Fruit fly (Drosophila melanogaster) whole organism, embryonic: ENCODE measurements around the gene HUWE1.

Experiments
- CG11085 ChIP-seq: fragments of 200-800 bp; sonication (Bioruptor generic); IDR thresholded peaks from 2 replicates; pipeline ENCODE4 v1.3.6; 2022; ENCODE audit warnings: missing biosample characterization, missing genetic modification characterization
- CG11398 ChIP-seq: fragments of 200-800 bp; sonication (Bioruptor generic); optimal IDR thresholded peaks from 2 replicates; lab custom pipeline; 2016; ENCODE audit warnings: missing biosample characterization, missing genetic modification characterization
- CG13424 ChIP-seq: fragments of 200-800 bp; sonication (Bioruptor generic); optimal IDR thresholded peaks from 2 replicates; lab custom pipeline; 2019; ENCODE audit warnings: missing biosample characterization, mild to moderate bottlenecking, missing genetic modification characterization, moderate library complexity
- CG15601 ChIP-seq: fragments of 200-800 bp; sonication (Bioruptor generic); optimal IDR thresholded peaks from 3 replicates; lab custom pipeline; 2019; ENCODE audit warnings: missing biosample characterization, mild to moderate bottlenecking, missing genetic modification characterization, moderate library complexity
- CG15696 ChIP-seq: fragments of 200-800 bp; sonication (Bioruptor generic); optimal IDR thresholded peaks from 2 replicates; lab custom pipeline; 2019; ENCODE audit warnings: missing biosample characterization, mild to moderate bottlenecking, missing genetic modification characterization, moderate library complexity
- CG16815 ChIP-seq: fragments of 200-800 bp; sonication (Bioruptor generic); optimal IDR thresholded peaks from 3 replicates; lab custom pipeline; 2017; ENCODE audit warnings: missing biosample characterization, mild to moderate bottlenecking, missing genetic modification characterization
- CG34376 ChIP-seq: fragments of 200-800 bp; sonication (Bioruptor generic); optimal IDR thresholded peaks from 2 replicates; lab custom pipeline; 2018; ENCODE audit warnings: missing biosample characterization, mild to moderate bottlenecking, missing genetic modification characterization
- CG3995 ChIP-seq: fragments of 200-800 bp; sonication (Bioruptor generic); optimal IDR thresholded peaks from 3 replicates; lab custom pipeline; 2016; ENCODE audit warnings: missing biosample characterization, missing genetic modification characterization
- CG4424 ChIP-seq: fragments of 200-800 bp; sonication (Bioruptor generic); optimal IDR thresholded peaks from 3 replicates; lab custom pipeline; 2016; ENCODE audit warnings: missing biosample characterization, missing genetic modification characterization
- CG4707 ChIP-seq: fragments of 200-800 bp; sonication (Bioruptor generic); optimal IDR thresholded peaks from 2 replicates; lab custom pipeline; 2018; ENCODE audit warnings: missing biosample characterization, mild to moderate bottlenecking, missing genetic modification characterization, moderate library complexity
- CG4854 ChIP-seq: fragments of 200-800 bp; sonication (Bioruptor generic); optimal IDR thresholded peaks from 2 replicates; lab custom pipeline; 2016; ENCODE audit warnings: missing biosample characterization, missing genetic modification characterization, inconsistent platforms
- CG5953 ChIP-seq: fragments of 200-800 bp; sonication (Bioruptor generic); IDR thresholded peaks from 2 replicates; pipeline ENCODE4 v1.3.6; 2022; ENCODE audit warnings: missing biosample characterization, missing genetic modification characterization
- CG6689 ChIP-seq: fragments of 200-800 bp; sonication (Bioruptor generic); IDR thresholded peaks from 2 replicates; pipeline ENCODE4 v1.3.6; 2022; ENCODE audit warnings: missing biosample characterization, missing genetic modification characterization
- CG7357 ChIP-seq: fragments of 200-800 bp; sonication (Bioruptor generic); IDR thresholded peaks from 3 replicates; pipeline ENCODE4 v1.3.6; 2022; ENCODE audit warnings: missing biosample characterization, missing genetic modification characterization
- CG8388 ChIP-seq: fragments of 200-800 bp; sonication (Bioruptor generic); optimal IDR thresholded peaks from 2 replicates; lab custom pipeline; 2019; ENCODE audit warnings: missing biosample characterization, mild to moderate bottlenecking, missing genetic modification characterization, moderate library complexity
- CG9727 ChIP-seq: fragments of 200-800 bp; sonication (Bioruptor generic); optimal IDR thresholded peaks from 3 replicates; lab custom pipeline; 2017; ENCODE audit warnings: missing biosample characterization, mild to moderate bottlenecking, missing genetic modification characterization
- CG9932 ChIP-seq: fragments of 200-800 bp; sonication (Bioruptor generic); IDR thresholded peaks from 2 replicates; pipeline ENCODE4 v1.3.6; 2022; ENCODE audit warnings: missing biosample characterization, missing genetic modification characterization
- D19B ChIP-seq: fragments of 200-800 bp; sonication (Bioruptor generic); optimal IDR thresholded peaks from 2 replicates; lab custom pipeline; 2017; ENCODE audit warnings: missing biosample characterization, mild to moderate bottlenecking, missing genetic modification characterization
- Dek ChIP-seq: fragments of 200-800 bp; sonication (Bioruptor generic); optimal IDR thresholded peaks from 3 replicates; lab custom pipeline; 2019; ENCODE audit warnings: missing biosample characterization, mild to moderate bottlenecking, missing genetic modification characterization, moderate library complexity
- Dp ChIP-seq: fragments of 200-800 bp; sonication (Bioruptor generic); optimal IDR thresholded peaks from 2 replicates; lab custom pipeline; 2018; ENCODE audit warnings: missing biosample characterization, mild to moderate bottlenecking, missing genetic modification characterization, moderate library complexity
- Ets97D ChIP-seq: fragments of 200-800 bp; sonication (Bioruptor generic); optimal IDR thresholded peaks from 3 replicates; lab custom pipeline; 2016; ENCODE audit warnings: missing biosample characterization, missing genetic modification characterization
- Gug ChIP-seq: fragments of 200-800 bp; sonication (Bioruptor generic); IDR thresholded peaks from 4 replicates; pipeline ENCODE4 v1.3.6; 2022; ENCODE audit warnings: missing biosample characterization, missing genetic modification characterization
- HLH54F ChIP-seq: fragments of 200-800 bp; sonication (Bioruptor generic); optimal IDR thresholded peaks from 3 replicates; lab custom pipeline; 2016; ENCODE audit warnings: missing biosample characterization, missing genetic modification characterization
- HmgZ ChIP-seq: fragments of 200-800 bp; sonication (Bioruptor generic); optimal IDR thresholded peaks from 2 replicates; lab custom pipeline; 2018; ENCODE audit warnings: missing biosample characterization, mild to moderate bottlenecking, missing genetic modification characterization
- Hmx ChIP-seq: fragments of 200-800 bp; sonication (Bioruptor generic); optimal IDR thresholded peaks from 2 replicates; lab custom pipeline; 2016; ENCODE audit warnings: missing biosample characterization, missing genetic modification characterization
- Lhr ChIP-seq: fragments of 200-800 bp; sonication (Bioruptor generic); optimal IDR thresholded peaks from 3 replicates; lab custom pipeline; 2017; ENCODE audit warnings: mild to moderate bottlenecking, missing biosample characterization, missing genetic modification reagents, missing genetic modification characterization
- Lim3 ChIP-seq: fragments of 200-800 bp; sonication (Bioruptor generic); IDR thresholded peaks from 2 replicates; pipeline ENCODE4 v1.3.6; 2022; ENCODE audit warnings: missing biosample characterization, missing genetic modification characterization
- Myb ChIP-seq: fragments of 200-800 bp; sonication (Bioruptor generic); optimal IDR thresholded peaks from 2 replicates; lab custom pipeline; 2016; ENCODE audit warnings: missing biosample characterization, missing genetic modification characterization
- Oaz ChIP-seq: fragments of 200-800 bp; sonication (Bioruptor generic); IDR thresholded peaks from 2 replicates; pipeline ENCODE4 v1.3.6; 2022; ENCODE audit warnings: missing biosample characterization, missing genetic modification characterization
- Optix ChIP-seq: fragments of 200-800 bp; sonication (Bioruptor generic); IDR thresholded peaks from 3 replicates; pipeline ENCODE4 v1.3.6; 2022; ENCODE audit warnings: missing biosample characterization, missing genetic modification characterization
- Scr ChIP-seq: fragments of 200-800 bp; sonication (Bioruptor generic); IDR thresholded peaks from 2 replicates; pipeline ENCODE4 v1.3.6; 2022; ENCODE audit warnings: missing biosample characterization, missing genetic modification characterization; ENCODE audit not compliant: partially characterized antibody
- Sox100B ChIP-seq: fragments of 200-800 bp; sonication (Bioruptor generic); optimal IDR thresholded peaks from 3 replicates; lab custom pipeline; 2018; ENCODE audit warnings: missing biosample characterization, mild to moderate bottlenecking, missing genetic modification characterization
- Spps ChIP-seq: fragments of 200-800 bp; sonication (Bioruptor generic); optimal IDR thresholded peaks from 2 replicates; lab custom pipeline; 2018; ENCODE audit warnings: missing biosample characterization, mild to moderate bottlenecking, missing genetic modification characterization
- TFAM ChIP-seq: fragments of 200-800 bp; sonication (Bioruptor generic); optimal IDR thresholded peaks from 2 replicates; lab custom pipeline; 2017; ENCODE audit warnings: missing biosample characterization, missing genetic modification characterization, inconsistent platforms
- ab ChIP-seq: fragments of 200-800 bp; sonication (Bioruptor generic); optimal IDR thresholded peaks from 2 replicates; lab custom pipeline; 2016; ENCODE audit warnings: missing biosample characterization, missing genetic modification characterization
- caup ChIP-seq: fragments of 200-800 bp; sonication (Bioruptor generic); optimal IDR thresholded peaks from 3 replicates; lab custom pipeline; 2017; ENCODE audit warnings: missing biosample characterization, mild to moderate bottlenecking, missing genetic modification characterization, moderate library complexity; ENCODE audit not compliant: severe bottlenecking
- crc ChIP-seq: fragments of 200-800 bp; sonication (Bioruptor generic); optimal IDR thresholded peaks from 2 replicates; lab custom pipeline; 2016; ENCODE audit warnings: missing biosample characterization, missing genetic modification characterization
- disco-r ChIP-seq: fragments of 200-800 bp; sonication (Bioruptor generic); optimal IDR thresholded peaks from 2 replicates; lab custom pipeline; 2016; ENCODE audit warnings: missing biosample characterization, missing genetic modification characterization
- dmrt11E ChIP-seq: fragments of 200-800 bp; sonication (Bioruptor generic); optimal IDR thresholded peaks from 3 replicates; lab custom pipeline; 2018; ENCODE audit warnings: missing biosample characterization, mild to moderate bottlenecking, missing genetic modification characterization, moderate library complexity
- dysf ChIP-seq: fragments of 200-800 bp; sonication (Bioruptor generic); IDR thresholded peaks from 3 replicates; pipeline ENCODE4 v1.3.6; 2022; ENCODE audit warnings: missing biosample characterization, missing genetic modification characterization
- eve ChIP-seq, 2 experiments: fragments of >200 bp; optimal IDR thresholded peaks; 2 replicates each; lab custom pipeline; 2017; ENCODE audit warnings: missing biosample characterization in 2 of 2, missing genetic modification characterization in 2 of 2
- hkb ChIP-seq, 2 experiments: fragments of 200-800 bp in 1 of 2; fragments of >200 bp in 1 of 2; sonication (Bioruptor generic) in 1 of 2; IDR thresholded peaks in 1 of 2; optimal IDR thresholded peaks in 1 of 2; 2 replicates each; pipeline versions ENCODE4 v1.3.6 to Lab custom; 2017 to 2022; ENCODE audit warnings: missing biosample characterization in 1 of 2, missing genetic modification characterization in 1 of 2
- inv ChIP-seq: fragments of 200-800 bp; sonication (Bioruptor generic); IDR thresholded peaks from 2 replicates; pipeline ENCODE4 v1.3.6; 2022; ENCODE audit warnings: missing biosample characterization, missing genetic modification characterization; ENCODE audit not compliant: partially characterized antibody
- odd ChIP-seq: fragments of 200-800 bp; sonication (Bioruptor generic); optimal IDR thresholded peaks from 2 replicates; lab custom pipeline; 2017; ENCODE audit warnings: missing biosample characterization, mild to moderate bottlenecking, missing genetic modification characterization
- prd ChIP-seq, 3 experiments: fragments of >200 bp in 2 of 3; fragments of 200-800 bp in 1 of 3; sonication (Bioruptor generic) in 1 of 3; optimal IDR thresholded peaks in 2 of 3; IDR thresholded peaks in 1 of 3; 2 replicates in 2 of 3; 3 replicates in 1 of 3; pipeline versions ENCODE4 v1.3.6 to Lab custom; 2017 to 2022; ENCODE audit warnings: missing biosample characterization in 1 of 3, missing genetic modification characterization in 1 of 3
- row ChIP-seq: fragments of 200-800 bp; sonication (Bioruptor generic); IDR thresholded peaks from 3 replicates; pipeline ENCODE4 v1.3.6; 2022; ENCODE audit warnings: missing biosample characterization, missing genetic modification characterization
- sisA ChIP-seq: fragments of 200-800 bp; sonication (Bioruptor generic); IDR thresholded peaks from 2 replicates; pipeline ENCODE4 v1.3.6; 2022; ENCODE audit warnings: missing biosample characterization, missing genetic modification characterization
- trh ChIP-seq: fragments of 200-800 bp; sonication (Bioruptor generic); optimal IDR thresholded peaks from 2 replicates; lab custom pipeline; 2016; ENCODE audit warnings: missing biosample characterization, missing genetic modification characterization
- unpg ChIP-seq: fragments of 200-800 bp; sonication (Bioruptor generic); optimal IDR thresholded peaks from 3 replicates; lab custom pipeline; 2018; ENCODE audit warnings: missing biosample characterization, mild to moderate bottlenecking, missing genetic modification characterization, moderate library complexity
- yki ChIP-seq: fragments of >200 bp; optimal IDR thresholded peaks from 3 replicates; lab custom pipeline; 2018
- zen ChIP-seq: fragments of 200-800 bp; sonication (Bioruptor generic); optimal IDR thresholded peaks from 3 replicates; lab custom pipeline; 2018; ENCODE audit warnings: missing biosample characterization, mild to moderate bottlenecking, missing genetic modification characterization, moderate library complexity

Gene HUWE1

dm6 chrX:15674337-15674736, 38.1 kb upstream of the HUWE1 start:
- TF ChIP-seq zen (tag; lab: Kevin White, UChicago): peak; percentile 49
- TF ChIP-seq yki (lab: Kevin White, UChicago): no peak
- peak; percentile 33 for TF ChIP-seq dmrt11E
- TF ChIP-seq crc (GFP tag; lab: Kevin White, UChicago): no peak
- no peak for TF ChIP-seq CG7357 (GFP tag; lab: Robert Waterston, UW)
- TF ChIP-seq sisA (GFP tag; lab: Robert Waterston, UW): no peak
- no peak for TF ChIP-seq odd (GFP tag; lab: Kevin White, UChicago)
- TF ChIP-seq CG11398 (GFP tag; lab: Kevin White, UChicago): no peak
- no peak for TF ChIP-seq CG34376 (GFP tag; lab: Kevin White, UChicago)
- no peak for TF ChIP-seq ab (GFP tag; lab: Kevin White, UChicago)
- TF ChIP-seq disco-r (GFP tag; lab: Kevin White, UChicago): no peak
- TF ChIP-seq CG4424 (GFP tag; lab: Kevin White, UChicago): no peak
- peak; percentile 54 for TF ChIP-seq CG15696 (tag; lab: Kevin White, UChicago)
- TF ChIP-seq Gug: no peak
- no peak for TF ChIP-seq Myb (GFP tag; lab: Kevin White, UChicago)
- no peak for TF ChIP-seq Lim3 (GFP tag; lab: Robert Waterston, UW)
- TF ChIP-seq TFAM (GFP tag; lab: Kevin White, UChicago): no peak
- no peak for TF ChIP-seq Hmx (GFP tag; lab: Kevin White, UChicago)
- TF ChIP-seq CG3995 (GFP tag; lab: Kevin White, UChicago): no peak
- no peak for TF ChIP-seq CG5953 (GFP tag; lab: Robert Waterston, UW)
- TF ChIP-seq eve (GFP tag; optimal IDR thresholded peaks at IDR 0.05; lab: Kevin White, UChicago): no peak
- TF ChIP-seq Ets97D (GFP tag; lab: Kevin White, UChicago): no peak
- no peak for TF ChIP-seq Dp (GFP tag; lab: Kevin White, UChicago)
- no peak for TF ChIP-seq Dek
- no peak for TF ChIP-seq HmgZ (tag; lab: Kevin White, UChicago)
- TF ChIP-seq row: 0 out of 3 replicates have a peak, but pooled peaks have one; percentile 13
- TF ChIP-seq HLH54F (GFP tag; lab: Kevin White, UChicago): no peak
- TF ChIP-seq CG16815 (GFP tag; lab: Kevin White, UChicago): no peak
- TF ChIP-seq Lhr: no peak
- TF ChIP-seq CG4707 (GFP tag; lab: Kevin White, UChicago): no peak
- no peak for TF ChIP-seq unpg
- no peak for TF ChIP-seq prd (optimal IDR thresholded peaks at IDR 0.05; lab: Kevin White, UChicago)
- TF ChIP-seq prd (GFP tag; IDR thresholded peaks at IDR 0.05; lab: Robert Waterston, UW): peak; percentile 48; the same call in 2 of the 3 replicates
- no peak for TF ChIP-seq CG6689
- TF ChIP-seq Optix (GFP tag; lab: Robert Waterston, UW): no peak
- TF ChIP-seq inv (GFP tag; lab: Robert Waterston, UW): no peak
- TF ChIP-seq hkb (optimal IDR thresholded peaks at IDR 0.05; lab: Kevin White, UChicago): no peak
- TF ChIP-seq hkb (GFP tag; IDR thresholded peaks at IDR 0.05; lab: Robert Waterston, UW): no peak
- TF ChIP-seq caup (GFP tag; lab: Kevin White, UChicago): no peak
- no peak for TF ChIP-seq Spps (tag; lab: Kevin White, UChicago)
- TF ChIP-seq Sox100B (GFP tag; lab: Kevin White, UChicago): no peak
- no peak for TF ChIP-seq trh (GFP tag; lab: Kevin White, UChicago)
- no peak for TF ChIP-seq CG13424 (tag; lab: Kevin White, UChicago)
- TF ChIP-seq CG9932 (GFP tag; lab: Robert Waterston, UW): no peak
- TF ChIP-seq Scr (GFP tag; lab: Robert Waterston, UW): no peak
- peak; percentile 8 for TF ChIP-seq CG9727
- no peak for TF ChIP-seq CG11085 (GFP tag; lab: Robert Waterston, UW)
- TF ChIP-seq CG8388 (GFP tag; lab: Kevin White, UChicago): no peak
- no peak for TF ChIP-seq CG15601
- no peak for TF ChIP-seq Oaz (GFP tag; lab: Robert Waterston, UW)
- no peak for TF ChIP-seq CG4854 (GFP tag; lab: Kevin White, UChicago)
- TF ChIP-seq D19B (GFP tag; lab: Kevin White, UChicago): peak; percentile 16
- TF ChIP-seq dysf: no peak
